Fruit fly (Drosophila melanogaster): ENCODE results near the gene Burs.
A peak's percentile ranks its signal among the peaks of the same experiment; 100 is the strongest.

Gene Burs

DNA sequence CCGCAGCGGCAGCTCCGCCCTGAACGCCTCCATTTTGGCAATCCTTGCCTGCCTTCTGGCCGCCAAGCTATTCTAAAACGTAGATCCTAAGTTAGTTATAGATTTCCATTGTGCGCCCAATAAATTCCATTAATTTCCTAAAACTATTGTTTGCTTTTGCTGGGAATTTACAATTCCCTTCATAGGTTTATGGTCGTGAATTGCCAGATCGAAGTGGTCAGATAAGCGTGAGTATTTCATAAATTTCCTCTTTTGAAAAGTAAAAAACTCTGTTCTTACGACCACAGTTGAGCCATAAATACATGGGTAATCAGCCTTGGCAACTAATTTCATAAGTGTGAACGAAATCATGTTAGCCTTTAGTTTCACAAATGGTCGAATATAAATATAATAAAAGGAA lies 16.2 kb upstream of the Burs start:
- TF ChIP-seq CG3032 (tag; optimal IDR thresholded peaks at IDR 0.05) = no peak
- TF ChIP-seq CG16779 (tag; optimal IDR thresholded peaks at IDR 0.05) = no peak
- TF ChIP-seq CG8119 (GFP tag; IDR thresholded peaks at IDR 0.05) = no peak
- TF ChIP-seq CG6854 (GFP tag; optimal IDR thresholded peaks at IDR 0.05) = no peak
- TF ChIP-seq fd85E (GFP tag; optimal IDR thresholded peaks at IDR 0.05) = no peak
- TF ChIP-seq CG8632 (GFP tag; optimal IDR thresholded peaks at IDR 0.05) = no peak
- TF ChIP-seq lz (GFP tag; optimal IDR thresholded peaks at IDR 0.05) = no peak
- no peak for TF ChIP-seq Gug (GFP tag; IDR thresholded peaks at IDR 0.05)
- no peak for TF ChIP-seq CG34406 (GFP tag; optimal IDR thresholded peaks at IDR 0.05)
- TF ChIP-seq CG15336 (GFP tag; IDR thresholded peaks at IDR 0.05) = no peak
- no peak for TF ChIP-seq Lpt (GFP tag; optimal IDR thresholded peaks at IDR 0.05)

DNA sequence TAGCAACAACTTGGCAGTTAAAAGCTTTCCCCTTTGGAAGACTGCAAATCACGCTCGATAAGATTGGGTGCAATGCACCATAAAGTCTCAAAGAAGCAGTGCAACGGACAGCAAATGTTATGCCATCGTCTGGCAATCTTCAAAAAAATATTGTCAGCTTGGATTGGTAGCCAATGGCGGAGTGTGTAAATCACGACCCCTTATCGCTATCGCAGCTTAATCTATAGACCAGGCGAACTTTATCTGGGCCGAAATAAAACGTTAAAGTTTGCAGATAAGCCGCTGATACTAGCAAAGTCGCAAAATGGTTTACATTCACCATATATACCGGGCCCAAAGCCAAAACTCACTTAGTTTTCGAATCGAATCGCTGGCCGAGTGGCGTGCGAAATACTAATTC lies 15.3 kb upstream of the Burs start, which contains the start of gene CG31198:
TSS of gene CG31198 (plus strand) at position 351 of the 400 bp plus-strand sequence.
- TF ChIP-seq vri (GFP tag; optimal IDR thresholded peaks at IDR 0.05) = peak; percentile 98
- no peak for TF ChIP-seq Hr4 (GFP tag; optimal IDR thresholded peaks at IDR 0.05)

DNA sequence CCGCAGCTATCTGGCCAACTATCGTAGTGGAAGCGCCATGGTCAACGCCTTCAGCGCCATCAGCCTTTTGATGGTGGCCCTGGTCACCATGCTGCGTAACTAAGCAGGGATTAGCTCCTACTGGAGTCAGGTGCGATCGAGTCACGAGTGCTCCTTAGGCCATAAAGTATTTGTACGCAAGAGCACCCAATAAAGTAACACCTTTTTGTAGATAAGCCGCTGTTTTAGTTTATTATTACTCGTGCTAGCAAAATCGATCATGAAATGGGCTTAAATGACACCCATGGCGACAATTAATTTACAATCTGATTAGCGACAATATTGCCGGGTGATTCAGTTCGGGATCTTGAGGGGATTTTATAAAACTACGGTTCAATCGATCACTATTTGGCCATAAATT lies 11.8 kb upstream of the Burs start:
- TF ChIP-seq CG8119 (GFP tag; IDR thresholded peaks at IDR 0.05) (no peak), CG15336 (GFP tag; IDR thresholded peaks at IDR 0.05) (no peak), lz (GFP tag; optimal IDR thresholded peaks at IDR 0.05) (no peak), CG6276 (GFP tag; optimal IDR thresholded peaks at IDR 0.05) (no peak), CG7368 (GFP tag; optimal IDR thresholded peaks at IDR 0.05) (no peak), CG6854 (GFP tag; optimal IDR thresholded peaks at IDR 0.05) (no peak), eg (GFP tag; IDR thresholded peaks at IDR 0.05) (no peak), CG31627 (GFP tag; optimal IDR thresholded peaks at IDR 0.05) (no peak), Hr4 (GFP tag; optimal IDR thresholded peaks at IDR 0.05) (no peak)

DNA sequence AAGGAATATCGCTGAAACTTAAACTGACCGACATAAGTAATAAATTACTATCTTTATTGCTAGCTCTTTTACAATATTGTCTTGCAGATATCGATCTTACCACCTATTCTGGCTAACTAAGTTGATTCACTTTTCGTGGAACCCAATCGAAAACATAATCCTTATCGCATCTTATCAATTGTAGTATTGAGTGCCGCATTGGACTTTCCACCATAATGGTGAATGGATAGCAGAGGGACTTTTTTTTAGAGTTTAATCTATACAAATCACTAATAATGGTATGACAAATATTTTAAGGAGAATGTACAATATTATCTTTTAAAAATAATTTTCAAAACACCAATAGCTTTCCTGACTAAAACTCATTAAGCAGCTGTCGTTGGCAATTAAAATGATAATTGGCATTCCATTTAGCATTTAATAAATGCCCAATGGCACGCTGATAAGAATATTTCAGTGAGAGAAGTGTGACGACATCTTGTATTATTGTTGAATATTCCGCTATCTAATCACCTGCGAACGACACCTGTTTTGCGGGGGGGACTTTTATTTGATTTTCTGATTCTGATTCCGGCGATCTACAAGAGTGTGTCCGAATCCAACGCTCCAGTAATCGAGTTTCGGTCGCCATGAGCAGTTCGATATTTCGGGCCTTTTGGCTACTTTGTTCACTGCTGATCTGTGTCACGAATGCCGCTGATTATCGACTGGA lies 11.0 kb upstream of the Burs start, which contains the start of gene CG42335:
TSS of gene CG42335 (plus strand) at position 620 of the 712 bp plus-strand sequence.
- TF ChIP-seq Hr38 (GFP tag; optimal IDR thresholded peaks at IDR 0.05) (no peak), CG31627 (GFP tag; optimal IDR thresholded peaks at IDR 0.05) (no peak), CG9139 (GFP tag; optimal IDR thresholded peaks at IDR 0.05) (no peak), CG8119 (GFP tag; IDR thresholded peaks at IDR 0.05) (no peak), vri (GFP tag; optimal IDR thresholded peaks at IDR 0.05) (peak; percentile 81), Eip93F (GFP tag; optimal IDR thresholded peaks at IDR 0.05) (peak; percentile 60), CG11762 (GFP tag; optimal IDR thresholded peaks at IDR 0.05; ENCODE audit: insufficient read depth) (no peak), fd59A (GFP tag; optimal IDR thresholded peaks at IDR 0.05) (no peak)

DNA sequence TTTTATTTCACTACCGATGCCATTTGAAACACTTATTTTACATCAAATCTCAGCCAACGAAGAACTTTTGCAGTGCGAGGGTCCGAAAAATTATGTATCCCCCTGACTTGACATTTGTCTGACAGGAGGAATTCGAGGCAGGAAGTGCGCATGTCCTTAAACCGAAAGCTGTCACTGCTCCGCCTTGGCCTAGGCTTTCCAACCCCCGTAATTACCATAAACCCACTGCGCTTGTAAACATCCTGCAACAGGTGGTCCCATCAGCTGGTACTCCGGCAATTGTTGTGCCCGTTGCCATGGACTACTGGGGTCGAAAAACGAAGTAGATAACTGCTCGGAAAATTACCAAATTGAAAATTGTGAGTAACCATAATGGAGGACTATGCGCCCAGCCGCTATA lies 6.4 kb downstream of the Burs start, which contains the start of the genes GABA-B-R2 and CG6800:
TSS of gene GABA-B-R2 (minus strand) at position 75 of the 400 bp plus-strand sequence.
TSS of gene CG6800 (plus strand) at position 373 of the 400 bp plus-strand sequence.
- peak; percentile 65 for TF ChIP-seq achi (GFP tag; optimal IDR thresholded peaks at IDR 0.05)
- no peak for TF ChIP-seq Hr38 (GFP tag; optimal IDR thresholded peaks at IDR 0.05)

DNA sequence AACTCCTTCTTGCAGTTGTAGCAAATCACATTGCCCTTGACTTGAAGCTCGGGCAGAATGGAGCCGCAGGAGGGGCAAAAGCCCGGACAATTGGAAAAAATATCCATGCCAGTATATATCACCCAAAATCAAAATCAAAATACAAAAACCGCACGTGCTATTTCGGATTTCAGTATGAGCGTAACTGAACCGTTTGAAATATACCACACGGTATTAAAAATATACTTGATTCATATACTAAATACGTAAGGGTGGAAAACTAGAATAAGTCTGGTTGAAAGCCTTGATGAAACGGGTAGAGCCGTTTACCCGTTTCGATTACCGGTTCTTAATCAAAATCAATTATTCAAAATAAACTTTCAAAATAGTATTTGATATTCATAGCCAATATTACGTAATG lies 8.3 kb downstream of the Burs start, which contains the start of gene Polr1H:
TSS of gene Polr1H (minus strand) at position 188 of the 400 bp plus-strand sequence.
- no peak for TF ChIP-seq acj6 (GFP tag; optimal IDR thresholded peaks at IDR 0.05)

DNA sequence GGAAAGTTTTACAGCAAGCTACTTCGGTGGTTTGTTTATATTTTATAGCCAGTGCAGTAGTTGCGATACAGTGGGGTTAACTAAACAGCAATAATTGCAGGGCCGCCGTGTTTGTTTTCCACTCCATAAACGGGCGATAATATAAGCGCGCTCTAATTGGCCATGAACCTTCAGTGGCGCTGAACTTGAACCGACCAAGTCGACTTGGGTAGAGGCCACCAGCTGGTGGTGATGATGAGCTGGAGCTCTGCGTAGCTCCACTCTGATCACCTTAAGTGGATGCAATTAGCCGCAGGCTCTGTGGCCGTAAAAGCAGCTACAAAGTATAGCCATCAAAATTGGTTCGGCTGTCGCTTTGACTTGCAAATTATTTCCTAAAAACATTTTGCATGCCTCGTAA lies 10.8 kb downstream of the Burs start:
- TF ChIP-seq dsx (GFP tag; optimal IDR thresholded peaks at IDR 0.05; ENCODE audit: poor library complexity, severe bottlenecking) (peak; percentile 79), salr (GFP tag; optimal IDR thresholded peaks at IDR 0.05) (no peak)

Data from whole organism, prepupa.